Fruit fly (Drosophila melanogaster): ENCODE results near the gene CycE.

- TF ChIP-seq CTCF (optimal IDR thresholded peaks at IDR 0.05), result no peak
- no peak for TF ChIP-seq CG8478 (optimal IDR thresholded peaks at IDR 0.05)
Observed at dm6 chr2L:15783785-15784184, 35.8 kb upstream of the CycE start, which contains the start of gene t-Grip91.
